Fruit fly (Drosophila melanogaster) whole organism, embryonic: Measurements from ENCODE around the gene Ptp10D.

ENCODE experiments used
- Abd-B ChIP-seq: fragments of 200-800 bp; sonication (Bioruptor generic); optimal IDR thresholded peaks from 2 replicates; lab custom pipeline; 2018; ENCODE audit warnings: missing biosample characterization, mild to moderate bottlenecking, missing genetic modification characterization, moderate library complexity
- CG1024 ChIP-seq: fragments of 200-800 bp; sonication (Bioruptor generic); IDR thresholded peaks from 2 replicates; pipeline ENCODE4 v1.3.6; 2022; ENCODE audit warnings: missing biosample characterization, missing genetic modification characterization
- CG10979 ChIP-seq: fragments of 200-800 bp; sonication (Bioruptor generic); optimal IDR thresholded peaks from 2 replicates; lab custom pipeline; 2018; ENCODE audit warnings: missing biosample characterization, mild to moderate bottlenecking, missing genetic modification characterization, moderate library complexity
- CG11398 ChIP-seq: fragments of 200-800 bp; sonication (Bioruptor generic); optimal IDR thresholded peaks from 2 replicates; lab custom pipeline; 2016; ENCODE audit warnings: missing biosample characterization, missing genetic modification characterization
- CG12391 ChIP-seq: fragments of 200-800 bp; sonication (Bioruptor generic); optimal IDR thresholded peaks from 3 replicates; lab custom pipeline; 2018; ENCODE audit warnings: missing biosample characterization, mild to moderate bottlenecking, missing genetic modification characterization, moderate library complexity
- CG12942 ChIP-seq: fragments of 200-800 bp; sonication (Bioruptor generic); optimal IDR thresholded peaks from 3 replicates; lab custom pipeline; 2016; ENCODE audit warnings: missing biosample characterization, missing genetic modification characterization
- CG14667 ChIP-seq: fragments of 200-800 bp; sonication (Bioruptor generic); IDR thresholded peaks from 2 replicates; pipeline ENCODE4 v1.3.6; 2022; ENCODE audit warnings: missing biosample characterization, missing genetic modification characterization
- CG15269 ChIP-seq: fragments of 200-800 bp; sonication (Bioruptor generic); optimal IDR thresholded peaks from 2 replicates; lab custom pipeline; 2018; ENCODE audit warnings: missing biosample characterization, mild to moderate bottlenecking, missing genetic modification characterization, moderate library complexity
- CG17361 ChIP-seq: fragments of 200-800 bp; sonication (Bioruptor generic); IDR thresholded peaks from 3 replicates; pipeline ENCODE4 v1.3.6; 2022; ENCODE audit warnings: missing biosample characterization, missing genetic modification characterization
- CG17802 ChIP-seq: fragments of 200-800 bp; sonication (Bioruptor generic); optimal IDR thresholded peaks from 2 replicates; lab custom pipeline; 2018; ENCODE audit warnings: missing biosample characterization, mild to moderate bottlenecking, missing genetic modification characterization, moderate library complexity
- CG1792 ChIP-seq: fragments of 200-800 bp; sonication (Bioruptor generic); optimal IDR thresholded peaks from 2 replicates; lab custom pipeline; 2016; ENCODE audit warnings: missing biosample characterization, missing genetic modification characterization
- CG1832 ChIP-seq: fragments of 200-800 bp; sonication (Bioruptor generic); optimal IDR thresholded peaks from 2 replicates; lab custom pipeline; 2017; ENCODE audit warnings: missing biosample characterization, mild to moderate bottlenecking, missing genetic modification characterization, inconsistent platforms
- CG18599 ChIP-seq: fragments of 200-800 bp; sonication (Bioruptor generic); optimal IDR thresholded peaks from 3 replicates; lab custom pipeline; 2017; ENCODE audit warnings: missing biosample characterization, missing genetic modification characterization, mild to moderate bottlenecking, moderate library complexity, missing genetic modification reagents
- CG18619 ChIP-seq: fragments of 200-800 bp; sonication (Bioruptor generic); optimal IDR thresholded peaks from 3 replicates; lab custom pipeline; 2017; ENCODE audit warnings: missing biosample characterization, mild to moderate bottlenecking, missing genetic modification characterization
- CG2712 ChIP-seq: fragments of 200-800 bp; optimal IDR thresholded peaks from 3 replicates; lab custom pipeline; 2019; ENCODE audit warnings: missing biosample characterization, mild to moderate bottlenecking, missing genetic modification characterization, moderate library complexity
- CG32532 ChIP-seq: fragments of 200-800 bp; sonication (Bioruptor generic); IDR thresholded peaks from 2 replicates; pipeline ENCODE4 v1.3.6; 2022; ENCODE audit warnings: missing biosample characterization, missing genetic modification characterization
- CG3281 ChIP-seq: fragments of 200-800 bp; sonication (Bioruptor generic); optimal IDR thresholded peaks from 3 replicates; lab custom pipeline; 2017; ENCODE audit warnings: missing biosample characterization, mild to moderate bottlenecking, missing genetic modification characterization
- CG4707 ChIP-seq: fragments of 200-800 bp; sonication (Bioruptor generic); optimal IDR thresholded peaks from 2 replicates; lab custom pipeline; 2018; ENCODE audit warnings: missing biosample characterization, mild to moderate bottlenecking, missing genetic modification characterization, moderate library complexity
- CG4820 ChIP-seq: fragments of 200-800 bp; sonication (Bioruptor generic); optimal IDR thresholded peaks from 3 replicates; lab custom pipeline; 2016; ENCODE audit warnings: missing biosample characterization, missing genetic modification characterization
- CG6175 ChIP-seq: fragments of 200-800 bp; sonication (Bioruptor generic); IDR thresholded peaks from 3 replicates; pipeline ENCODE4 v1.3.6; 2022; ENCODE audit warnings: missing biosample characterization, missing genetic modification characterization
- CG8281 ChIP-seq: fragments of 200-800 bp; sonication (Bioruptor generic); optimal IDR thresholded peaks from 2 replicates; lab custom pipeline; 2018; ENCODE audit warnings: missing biosample characterization, mild to moderate bottlenecking, missing genetic modification characterization, moderate library complexity
- CG8924 ChIP-seq: fragments of 200-800 bp; optimal IDR thresholded peaks from 3 replicates; lab custom pipeline; 2019; ENCODE audit warnings: missing biosample characterization, mild to moderate bottlenecking, missing genetic modification characterization, moderate library complexity
- Dfd ChIP-seq, 2 experiments: fragments of >200 bp; optimal IDR thresholded peaks; 2 replicates each; lab custom pipeline; 2017; ENCODE audit warnings: missing biosample characterization in 2 of 2, missing genetic modification characterization in 2 of 2
- Fer3 ChIP-seq: fragments of 200-800 bp; sonication (Bioruptor generic); optimal IDR thresholded peaks from 2 replicates; lab custom pipeline; 2018; ENCODE audit warnings: missing biosample characterization, mild to moderate bottlenecking, missing genetic modification characterization, moderate library complexity
- HLH54F ChIP-seq: fragments of 200-800 bp; sonication (Bioruptor generic); optimal IDR thresholded peaks from 3 replicates; lab custom pipeline; 2016; ENCODE audit warnings: missing biosample characterization, missing genetic modification characterization
- NC2α ChIP-seq: fragments of 200-800 bp; sonication (Bioruptor generic); optimal IDR thresholded peaks from 2 replicates; lab custom pipeline; 2016; ENCODE audit warnings: missing biosample characterization, missing genetic modification characterization
- Oaz ChIP-seq: fragments of 200-800 bp; sonication (Bioruptor generic); IDR thresholded peaks from 2 replicates; pipeline ENCODE4 v1.3.6; 2022; ENCODE audit warnings: missing biosample characterization, missing genetic modification characterization
- Optix ChIP-seq: fragments of 200-800 bp; sonication (Bioruptor generic); IDR thresholded peaks from 3 replicates; pipeline ENCODE4 v1.3.6; 2022; ENCODE audit warnings: missing biosample characterization, missing genetic modification characterization
- Ravus ChIP-seq: fragments of 200-800 bp; sonication (Bioruptor generic); IDR thresholded peaks from 2 replicates; pipeline ENCODE4 v1.3.6; 2022; ENCODE audit warnings: missing biosample characterization, missing genetic modification characterization
- Spps ChIP-seq: fragments of 200-800 bp; sonication (Bioruptor generic); optimal IDR thresholded peaks from 2 replicates; lab custom pipeline; 2018; ENCODE audit warnings: missing biosample characterization, mild to moderate bottlenecking, missing genetic modification characterization
- YL-1 ChIP-seq: fragments of 200-800 bp; sonication (Bioruptor generic); optimal IDR thresholded peaks from 3 replicates; lab custom pipeline; 2017; ENCODE audit warnings: missing biosample characterization, mild to moderate bottlenecking, missing genetic modification characterization
- ara ChIP-seq: fragments of 200-800 bp; sonication (Bioruptor generic); IDR thresholded peaks from 2 replicates; pipeline ENCODE4 v1.3.6; 2022; ENCODE audit warnings: missing biosample characterization, missing genetic modification characterization
- az2 ChIP-seq: fragments of 200-800 bp; sonication (Bioruptor generic); optimal IDR thresholded peaks from 3 replicates; lab custom pipeline; 2016; ENCODE audit warnings: missing biosample characterization, missing genetic modification characterization
- bbx ChIP-seq: fragments of 200-800 bp; sonication (Bioruptor generic); IDR thresholded peaks from 2 replicates; pipeline ENCODE4 v1.3.6; 2022; ENCODE audit warnings: missing biosample characterization, missing genetic modification characterization; ENCODE audit not compliant: partially characterized antibody
- bowl ChIP-seq: fragments of 200-800 bp; sonication (Bioruptor generic); IDR thresholded peaks from 2 replicates; pipeline ENCODE4 v1.3.6; 2022; ENCODE audit warnings: missing biosample characterization, missing genetic modification characterization
- chinmo ChIP-seq: fragments of 200-800 bp; sonication (Bioruptor generic); IDR thresholded peaks from 4 replicates; pipeline ENCODE4 v1.3.6; 2022; ENCODE audit warnings: missing biosample characterization, missing genetic modification characterization; ENCODE audit not compliant: partially characterized antibody
- corto ChIP-seq: fragments of 200-800 bp; sonication (Bioruptor generic); optimal IDR thresholded peaks from 2 replicates; lab custom pipeline; 2016; ENCODE audit warnings: missing biosample characterization, mild to moderate bottlenecking, missing genetic modification characterization, moderate library complexity
- dimm ChIP-seq: fragments of 200-800 bp; sonication (Bioruptor generic); IDR thresholded peaks from 2 replicates; pipeline ENCODE4 v1.3.6; 2022; ENCODE audit warnings: missing biosample characterization, missing genetic modification characterization
- exex ChIP-seq: fragments of 200-800 bp; sonication (Bioruptor generic); optimal IDR thresholded peaks from 4 replicates; lab custom pipeline; 2018; ENCODE audit warnings: missing biosample characterization, mild to moderate bottlenecking, missing genetic modification characterization, moderate library complexity
- fd3F ChIP-seq: fragments of 200-800 bp; sonication (Bioruptor generic); optimal IDR thresholded peaks from 2 replicates; lab custom pipeline; 2018; ENCODE audit warnings: missing biosample characterization, mild to moderate bottlenecking, missing genetic modification characterization, moderate library complexity
- gfzf ChIP-seq: fragments of 200-800 bp; sonication (Bioruptor generic); optimal IDR thresholded peaks from 2 replicates; lab custom pipeline; 2016; ENCODE audit warnings: missing biosample characterization, mild to moderate bottlenecking, missing genetic modification characterization, moderate library complexity
- grn ChIP-seq: fragments of 200-800 bp; sonication (Bioruptor generic); optimal IDR thresholded peaks from 3 replicates; lab custom pipeline; 2017; ENCODE audit warnings: missing biosample characterization, missing genetic modification characterization
- hkb ChIP-seq, 2 experiments: fragments of 200-800 bp in 1 of 2; fragments of >200 bp in 1 of 2; sonication (Bioruptor generic) in 1 of 2; IDR thresholded peaks in 1 of 2; optimal IDR thresholded peaks in 1 of 2; 2 replicates each; pipeline versions ENCODE4 v1.3.6 to Lab custom; 2017 to 2022; ENCODE audit warnings: missing biosample characterization in 1 of 2, missing genetic modification characterization in 1 of 2
- kay ChIP-seq: fragments of 200-800 bp; sonication (Bioruptor generic); optimal IDR thresholded peaks from 2 replicates; lab custom pipeline; 2016; ENCODE audit warnings: missing biosample characterization, missing genetic modification characterization
- mld ChIP-seq: fragments of 200-800 bp; sonication (Bioruptor generic); IDR thresholded peaks from 3 replicates; pipeline ENCODE4 v1.3.6; 2022; ENCODE audit warnings: missing biosample characterization, missing genetic modification characterization; ENCODE audit not compliant: partially characterized antibody
- nau ChIP-seq: fragments of 200-800 bp; sonication (Bioruptor generic); optimal IDR thresholded peaks from 3 replicates; lab custom pipeline; 2017; ENCODE audit warnings: missing biosample characterization, mild to moderate bottlenecking, missing genetic modification characterization, missing genetic modification reagents
- ro ChIP-seq: fragments of 200-800 bp; sonication (Bioruptor generic); IDR thresholded peaks from 2 replicates; pipeline ENCODE4 v1.3.6; 2022; ENCODE audit warnings: missing biosample characterization, missing genetic modification characterization
- sqz ChIP-seq: fragments of 200-800 bp; sonication (Bioruptor generic); optimal IDR thresholded peaks from 3 replicates; lab custom pipeline; 2018; ENCODE audit warnings: missing biosample characterization, mild to moderate bottlenecking, missing genetic modification characterization
- trem ChIP-seq: fragments of 200-800 bp; optimal IDR thresholded peaks from 3 replicates; lab custom pipeline; 2019; ENCODE audit warnings: missing biosample characterization, mild to moderate bottlenecking, missing genetic modification characterization, moderate library complexity
- unc-4 ChIP-seq: fragments of 200-800 bp; sonication (Bioruptor generic); IDR thresholded peaks from 2 replicates; pipeline ENCODE4 v1.3.6; 2022; ENCODE audit warnings: missing biosample characterization, missing genetic modification characterization; ENCODE audit not compliant: partially characterized antibody

Ptp10D gene

DNA sequence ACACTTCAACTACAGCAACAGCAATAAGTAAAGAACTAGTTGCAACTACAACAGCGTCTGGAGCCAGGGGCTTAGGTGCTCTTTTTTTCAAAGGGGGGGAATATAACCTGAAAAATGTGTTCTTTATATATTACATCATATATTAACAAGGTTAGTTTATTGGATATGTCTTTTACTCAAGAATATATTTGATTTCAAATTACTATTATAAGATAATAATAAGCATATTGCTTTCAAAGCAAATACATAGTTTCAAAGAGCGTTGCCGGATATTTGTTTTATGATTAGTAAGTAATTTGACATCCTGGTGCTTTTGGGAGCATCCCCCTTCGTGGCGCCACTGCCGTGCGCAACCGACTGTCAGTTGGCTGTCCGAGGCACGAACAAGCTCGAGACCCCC is 37.3 kb downstream of the Ptp10D start (continued):
- no peak for TF ChIP-seq CG3281 (GFP tag; lab: Kevin White, UChicago)
- peak; percentile 28 for TF ChIP-seq CG18599 (GFP tag; lab: Kevin White, UChicago)
- no peak for TF ChIP-seq YL-1 (GFP tag; lab: Kevin White, UChicago)
- TF ChIP-seq fd3F (GFP tag; lab: Kevin White, UChicago) = no peak
- TF ChIP-seq NC2α (GFP tag; lab: Kevin White, UChicago) = no peak
- peak; percentile 72 for TF ChIP-seq CG10979
- no peak for TF ChIP-seq CG6175 (GFP tag; lab: Robert Waterston, UW)
- no peak for TF ChIP-seq CG17802 (tag; lab: Kevin White, UChicago)
- no peak for TF ChIP-seq HLH54F (GFP tag; lab: Kevin White, UChicago)
- no peak for TF ChIP-seq unc-4 (GFP tag; lab: Robert Waterston, UW)
- TF ChIP-seq CG18619 (GFP tag; lab: Kevin White, UChicago) = no peak
- TF ChIP-seq chinmo (GFP tag; lab: Robert Waterston, UW) = no peak
- TF ChIP-seq corto = no peak
- TF ChIP-seq kay (GFP tag; lab: Kevin White, UChicago) = no peak
- no peak for TF ChIP-seq mld
- peak; percentile 45 for TF ChIP-seq trem (tag; lab: Kevin White, UChicago)
- peak; percentile 41; the same call in 1 of the 2 replicates for TF ChIP-seq ara (GFP tag; lab: Robert Waterston, UW)
- TF ChIP-seq Dfd (GFP tag; optimal IDR thresholded peaks at IDR 0.05; lab: Kevin White, UChicago) = no peak
- no peak for TF ChIP-seq bowl
- TF ChIP-seq CG1792 (GFP tag; lab: Kevin White, UChicago) = no peak
- TF ChIP-seq CG17361 (GFP tag; lab: Robert Waterston, UW) = peak; percentile 52; the same call in 2 of the 3 replicates
- peak; percentile 19 for TF ChIP-seq CG8281 (tag; lab: Kevin White, UChicago)
- no peak for TF ChIP-seq CG1024
- TF ChIP-seq CG4707 = no peak
- TF ChIP-seq CG32532 (GFP tag; lab: Robert Waterston, UW) = no peak
- peak; percentile 60 for TF ChIP-seq CG12391 (tag; lab: Kevin White, UChicago)
- no peak for TF ChIP-seq CG14667 (GFP tag; lab: Robert Waterston, UW)
- peak; percentile 46 for TF ChIP-seq sqz (GFP tag; lab: Kevin White, UChicago)
- no peak for TF ChIP-seq bbx (GFP tag; lab: Robert Waterston, UW)
- no peak for TF ChIP-seq gfzf (GFP tag; lab: Kevin White, UChicago)
- TF ChIP-seq CG8924 (tag; lab: Kevin White, UChicago) = peak; percentile 52
- no peak for TF ChIP-seq Optix (GFP tag; lab: Robert Waterston, UW)
- no peak for TF ChIP-seq exex (tag; lab: Kevin White, UChicago)
- TF ChIP-seq hkb (optimal IDR thresholded peaks at IDR 0.05; lab: Kevin White, UChicago) = no peak
- TF ChIP-seq hkb (GFP tag; IDR thresholded peaks at IDR 0.05; lab: Robert Waterston, UW) = no peak
- TF ChIP-seq ro (GFP tag; lab: Robert Waterston, UW) = no peak
- no peak for TF ChIP-seq Ravus (GFP tag; lab: Robert Waterston, UW)
- TF ChIP-seq CG15269 (tag; lab: Kevin White, UChicago) = peak; percentile 45
- peak; percentile 24 for TF ChIP-seq Abd-B (GFP tag; lab: Kevin White, UChicago)
- no peak for TF ChIP-seq grn (GFP tag; lab: Kevin White, UChicago)
- TF ChIP-seq nau (GFP tag; lab: Kevin White, UChicago) = peak; percentile 25
- no peak for TF ChIP-seq dimm (GFP tag; lab: Robert Waterston, UW)
- no peak for TF ChIP-seq Fer3
- peak; percentile 9 for TF ChIP-seq CG12942
- peak; percentile 33 for TF ChIP-seq Spps
- TF ChIP-seq CG11398 = no peak
- TF ChIP-seq CG4820 (GFP tag; lab: Kevin White, UChicago) = peak; percentile 37
- TF ChIP-seq CG1832 (GFP tag; lab: Kevin White, UChicago) = no peak
- peak; percentile 44 for TF ChIP-seq az2
- TF ChIP-seq Oaz (GFP tag; lab: Robert Waterston, UW) = 0 out of 2 replicates have a peak, but pooled peaks have one; percentile 16
- TF ChIP-seq CG2712 (tag; lab: Kevin White, UChicago) = peak; percentile 60
